Worm (Caenorhabditis elegans) whole organism, late embryonic: Measurements from ENCODE around the gene set-14.

Experiments
- T23F11.4 ChIP-seq: fragments of 200-800 bp; sonication (Bioruptor generic); optimal IDR thresholded peaks from 2 replicates; lab custom pipeline; 2018; ENCODE audit warnings: mild to moderate bottlenecking, missing genetic modification characterization, missing compliant biosample characterization
- ceh-18 ChIP-seq: sonication (generic microtip); optimal IDR thresholded peaks from 2 replicates; lab custom pipeline; 2016; ENCODE audit warnings: missing genetic modification characterization, missing compliant biosample characterization
- dmd-4 ChIP-seq: sonication (generic microtip); optimal IDR thresholded peaks from 2 replicates; lab custom pipeline; 2016; ENCODE audit warnings: borderline replicate concordance, missing genetic modification characterization, missing compliant biosample characterization
- eyg-1 ChIP-seq: sonication (generic microtip); optimal IDR thresholded peaks from 2 replicates; lab custom pipeline; 2016; ENCODE audit warnings: missing genotype, missing genetic modification characterization, missing compliant biosample characterization
- pha-4 ChIP-seq: fragments of 150-350 bp; optimal IDR thresholded peaks from 2 replicates; lab custom pipeline; 2018; ENCODE audit warnings: missing biosample characterization, missing genetic modification reagents, missing genetic modification characterization
- rnt-1 ChIP-seq: sonication (generic microtip); optimal IDR thresholded peaks from 2 replicates; lab custom pipeline; 2016; ENCODE audit warnings: missing genetic modification characterization, missing compliant biosample characterization

ce11 chrII:10800209-10800608 lies 4.1 kb upstream of the set-14 start:
- TF ChIP-seq T23F11.4 (GFP tag; lab: Kevin White, UChicago) (no peak), ceh-18 (no peak), eyg-1 (no peak), dmd-4 (tag; lab: Kevin White, UChicago) (no peak), pha-4 (tag; lab: Kevin White, UChicago) (no peak), rnt-1 (tag; lab: Kevin White, UChicago) (no peak)
